Fruit fly (Drosophila melanogaster): ENCODE data around the gene CG5958.

Gene CG5958

DNA sequence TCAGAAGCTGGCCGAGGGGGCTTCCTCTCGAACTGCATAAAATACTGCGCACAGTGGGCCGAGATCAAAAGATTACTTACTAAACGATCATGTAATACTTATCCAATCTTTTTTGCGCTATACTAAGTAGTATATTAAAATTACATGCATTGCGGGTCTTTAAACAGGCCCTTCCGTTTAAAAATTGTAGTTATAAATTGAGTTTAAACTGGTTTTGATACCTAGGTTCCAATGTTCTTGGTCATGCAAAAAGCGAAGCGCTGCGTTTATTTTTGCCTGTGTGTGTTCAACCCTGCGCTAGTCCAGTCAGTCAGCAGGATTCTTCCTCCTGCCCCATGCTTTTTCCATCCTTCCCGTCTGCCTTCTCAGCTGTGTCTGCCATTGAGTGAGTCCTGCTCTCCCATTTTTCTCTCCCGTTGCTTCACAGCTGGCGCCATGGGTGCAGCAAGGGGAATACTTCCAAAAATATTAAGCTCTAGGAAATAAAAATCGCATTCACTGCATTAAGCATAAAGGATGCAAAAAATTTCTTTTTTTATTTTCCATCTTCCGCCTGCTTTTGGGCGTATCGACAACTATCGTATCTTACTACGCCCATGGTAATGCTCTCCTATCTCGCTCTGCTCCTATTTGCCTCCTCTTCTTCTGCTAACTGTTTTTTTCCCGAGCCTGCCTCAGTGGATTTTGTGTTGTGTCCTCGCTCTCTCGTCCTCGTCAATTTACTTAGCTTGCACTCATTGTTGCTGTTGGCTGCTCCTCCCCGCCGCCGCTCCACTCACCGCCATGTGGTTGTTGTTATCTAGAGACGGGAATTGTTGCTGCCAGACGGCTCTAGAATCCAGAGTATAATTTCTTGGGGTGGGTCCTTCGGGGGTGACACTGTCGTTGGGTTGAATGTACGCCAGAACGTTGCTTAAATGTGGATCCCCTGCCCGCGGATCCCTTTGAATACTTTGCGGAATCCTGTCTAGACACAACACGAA, 12.7 kb downstream of the CG5958 start (continued):
- TF ChIP-seq lilli (GFP tag; optimal IDR thresholded peaks at IDR 0.05), result peak; percentile 90
- peak; percentile 21 for TF ChIP-seq CG33213 (GFP tag; optimal IDR thresholded peaks at IDR 0.05)
- TF ChIP-seq CG32532 (GFP tag; IDR thresholded peaks at IDR 0.05), result peak; percentile 87
- peak; percentile 17 for TF ChIP-seq az2 (GFP tag; optimal IDR thresholded peaks at IDR 0.05)
- TF ChIP-seq HLH3B (GFP tag; IDR thresholded peaks at IDR 0.05), result peak; percentile 79
- TF ChIP-seq Med (GFP tag), result peak; percentile 94
- peak; percentile 52 for TF ChIP-seq CG8924 (tag; optimal IDR thresholded peaks at IDR 0.05)
- no peak for TF ChIP-seq Mad (GFP tag; optimal IDR thresholded peaks at IDR 0.05)
- peak; percentile 74 for TF ChIP-seq gem (tag; optimal IDR thresholded peaks at IDR 0.05)
- no peak; the same call in 1 of the 2 replicates for TF ChIP-seq E2f2 (GFP tag; IDR thresholded peaks at IDR 0.05)
- TF ChIP-seq CG30403 (GFP tag; optimal IDR thresholded peaks at IDR 0.05), result peak; percentile 78
- peak; percentile 87 for TF ChIP-seq lab (GFP tag; optimal IDR thresholded peaks at IDR 0.05)
- no peak for TF ChIP-seq sc (optimal IDR thresholded peaks at IDR 0.05)
- TF ChIP-seq sc (GFP tag; optimal IDR thresholded peaks at IDR 0.05), result no peak
- TF ChIP-seq CG12155 (GFP tag; optimal IDR thresholded peaks at IDR 0.05), result peak; percentile 40
- TF ChIP-seq HLH54F (GFP tag; optimal IDR thresholded peaks at IDR 0.05), result peak; percentile 81
- TF ChIP-seq bbx (GFP tag; IDR thresholded peaks at IDR 0.05; ENCODE audit: partially characterized antibody), result no peak
- no peak for TF ChIP-seq Hmx (GFP tag; optimal IDR thresholded peaks at IDR 0.05)
- peak; percentile 29 for TF ChIP-seq CG13296 (GFP tag; optimal IDR thresholded peaks at IDR 0.05)
- TF ChIP-seq kah (GFP tag; optimal IDR thresholded peaks at IDR 0.05), result no peak
- peak; percentile 67 for TF ChIP-seq gro (GFP tag; optimal IDR thresholded peaks at IDR 0.05)
- peak; percentile 62; the same call in 1 of the 2 replicates for TF ChIP-seq CG3847 (GFP tag; IDR thresholded peaks at IDR 0.05)
- TF ChIP-seq prd (optimal IDR thresholded peaks at IDR 0.05), result no peak
- TF ChIP-seq prd (GFP tag; IDR thresholded peaks at IDR 0.05), result peak; percentile 81
- peak; percentile 71 for TF ChIP-seq Fer3 (tag; optimal IDR thresholded peaks at IDR 0.05)
- TF ChIP-seq NC2β (GFP tag; optimal IDR thresholded peaks at IDR 0.05), result peak; percentile 66
- TF ChIP-seq zfh1 (GFP tag; IDR thresholded peaks at IDR 0.05), result peak; percentile 60; the same call in 2 of the 3 replicates
- no peak for TF ChIP-seq CG3407 (GFP tag; optimal IDR thresholded peaks at IDR 0.05)
- peak; percentile 26 for TF ChIP-seq sima (GFP tag; optimal IDR thresholded peaks at IDR 0.05)
- TF ChIP-seq CG11456 (GFP tag; IDR thresholded peaks at IDR 0.05), result peak; percentile 79; the same call in 2 of the 3 replicates
- TF ChIP-seq CG8944 (GFP tag; optimal IDR thresholded peaks at IDR 0.05), result peak; percentile 65
- peak; percentile 60 for TF ChIP-seq CG11504 (tag; optimal IDR thresholded peaks at IDR 0.05)
- TF ChIP-seq vfl (GFP tag; optimal IDR thresholded peaks at IDR 0.05), result peak; percentile 55
- TF ChIP-seq corto (GFP tag; optimal IDR thresholded peaks at IDR 0.05), result peak; percentile 86
- TF ChIP-seq CG1602 (GFP tag; optimal IDR thresholded peaks at IDR 0.05), result no peak
- peak; percentile 38 for TF ChIP-seq bsh (GFP tag; optimal IDR thresholded peaks at IDR 0.05)
- TF ChIP-seq CG12659 (GFP tag; optimal IDR thresholded peaks at IDR 0.05), result peak; percentile 62
- no peak for TF ChIP-seq D (optimal IDR thresholded peaks at IDR 0.05)
- TF ChIP-seq D (GFP tag; optimal IDR thresholded peaks at IDR 0.05), result peak; percentile 30
- TF ChIP-seq mam (GFP tag; optimal IDR thresholded peaks at IDR 0.05), result peak; percentile 88
- peak; percentile 81 for TF ChIP-seq Fer1 (GFP tag; optimal IDR thresholded peaks at IDR 0.05)
- TF ChIP-seq CG32772 (GFP tag; IDR thresholded peaks at IDR 0.05), result peak; percentile 57
- TF ChIP-seq NC2α (GFP tag; optimal IDR thresholded peaks at IDR 0.05), result no peak
- peak; percentile 61 for TF ChIP-seq ara (GFP tag; IDR thresholded peaks at IDR 0.05)
- TF ChIP-seq CG1647 (GFP tag; optimal IDR thresholded peaks at IDR 0.05), result peak; percentile 52
- TF ChIP-seq CG11247 (GFP tag; IDR thresholded peaks at IDR 0.05), result peak; percentile 51; the same call in 1 of the 2 replicates
- TF ChIP-seq CG34422 (GFP tag; IDR thresholded peaks at IDR 0.05), result peak; percentile 52; the same call in 2 of the 3 replicates
- peak; percentile 59; the same call in 1 of the 3 replicates for TF ChIP-seq CG2889 (GFP tag; IDR thresholded peaks at IDR 0.05)
- peak; percentile 42; the same call in 1 of the 2 replicates for TF ChIP-seq MBD-R2 (GFP tag; IDR thresholded peaks at IDR 0.05)
